Fruit fly (Drosophila melanogaster): ENCODE data around the gene CG4069.
A peak's percentile ranks its signal among the peaks of the same experiment; 100 is the strongest.

Gene CG4069

DNA sequence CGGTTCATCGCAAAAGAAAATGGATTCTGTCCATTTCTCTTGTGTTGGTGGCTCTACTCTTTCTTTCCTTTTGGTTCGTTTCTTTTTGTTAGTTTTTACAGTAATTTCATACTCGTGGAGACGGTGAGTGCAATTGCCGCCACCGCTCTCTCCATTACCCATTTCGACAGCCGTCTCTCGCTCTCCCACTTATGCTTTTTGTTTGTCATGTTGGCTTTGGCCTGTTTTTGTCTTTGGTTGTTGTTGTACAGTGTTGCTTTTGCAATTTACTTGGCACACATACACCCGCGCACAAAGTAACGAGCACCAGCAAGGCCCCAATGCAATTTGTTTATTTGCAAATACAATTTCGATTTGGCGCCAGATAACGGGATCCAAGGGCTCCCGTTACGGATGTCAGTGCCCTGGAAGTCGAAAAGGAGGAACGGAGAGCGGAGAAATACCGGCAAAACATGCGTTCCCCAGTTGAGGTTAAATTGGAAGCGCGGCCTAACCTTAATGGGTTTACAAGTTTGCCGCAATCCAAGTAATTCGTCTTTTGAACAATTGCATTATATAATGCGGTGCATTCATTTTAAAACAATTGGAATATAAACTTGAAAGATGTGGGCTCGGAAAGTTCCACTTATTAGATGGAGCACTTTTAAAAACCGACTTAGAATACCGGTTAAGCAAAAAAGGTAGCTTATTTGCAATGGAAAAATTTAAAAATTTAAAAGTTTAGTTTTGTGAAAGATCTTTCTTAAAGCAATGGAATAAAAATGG, 21.2 kb downstream of the CG4069 start:
- TF ChIP-seq Oli (tag; optimal IDR thresholded peaks at IDR 0.05): no peak
- peak; percentile 69 to 73 for TF ChIP-seq Trl (optimal IDR thresholded peaks at IDR 0.05)
- TF ChIP-seq Trl (GFP tag; optimal IDR thresholded peaks at IDR 0.05): no peak
- TF ChIP-seq lab (GFP tag; optimal IDR thresholded peaks at IDR 0.05): no peak
- TF ChIP-seq pros (GFP tag; optimal IDR thresholded peaks at IDR 0.05): no peak
- TF ChIP-seq nom (GFP tag; optimal IDR thresholded peaks at IDR 0.05): peak; percentile 95
- TF ChIP-seq Ptx1 (GFP tag; IDR thresholded peaks at IDR 0.05): no peak
- peak; percentile 43 for TF ChIP-seq ATbp (GFP tag; optimal IDR thresholded peaks at IDR 0.05)
- no peak for TF ChIP-seq CG12071 (GFP tag; optimal IDR thresholded peaks at IDR 0.05)
- peak in 1 of 2 experiments; percentile 89 for TF ChIP-seq bsh (GFP tag; optimal IDR thresholded peaks at IDR 0.05)
- no peak for TF ChIP-seq Stat92E (GFP tag; optimal IDR thresholded peaks at IDR 0.05)
- TF ChIP-seq her (GFP tag; optimal IDR thresholded peaks at IDR 0.05): no peak
- TF ChIP-seq H2.0 (GFP tag; IDR thresholded peaks at IDR 0.05): no peak
- no peak for TF ChIP-seq CG8359 (GFP tag; optimal IDR thresholded peaks at IDR 0.05; ENCODE audit: borderline replicate concordance)
- peak; percentile 84 for TF ChIP-seq bigmax (GFP tag; optimal IDR thresholded peaks at IDR 0.05)
- TF ChIP-seq CG10979 (tag; optimal IDR thresholded peaks at IDR 0.05): no peak
- no peak for TF ChIP-seq CG9817 (tag; optimal IDR thresholded peaks at IDR 0.05)
- TF ChIP-seq chinmo (GFP tag; IDR thresholded peaks at IDR 0.05; ENCODE audit: partially characterized antibody): 0 out of 4 replicates have a peak, but pooled peaks have one; percentile 35
- peak; percentile 15; the same call in 1 of the 2 replicates for TF ChIP-seq hbn (GFP tag; IDR thresholded peaks at IDR 0.05; ENCODE audit: partially characterized antibody)
- TF ChIP-seq CG30431 (GFP tag; optimal IDR thresholded peaks at IDR 0.05): no peak
- TF ChIP-seq CG1832 (GFP tag; optimal IDR thresholded peaks at IDR 0.05): no peak
- no peak for TF ChIP-seq cas (GFP tag; IDR thresholded peaks at IDR 0.05)
- TF ChIP-seq CrebB (tag; optimal IDR thresholded peaks at IDR 0.05): no peak
- no peak for TF ChIP-seq Bteb2 (GFP tag; optimal IDR thresholded peaks at IDR 0.05)
- TF ChIP-seq CG2199 (GFP tag; IDR thresholded peaks at IDR 0.05): 0 out of 3 replicates have a peak, but pooled peaks have one; percentile 7
- TF ChIP-seq CG34224 (GFP tag; IDR thresholded peaks at IDR 0.05; ENCODE audit: partially characterized antibody): 0 out of 3 replicates have a peak, but pooled peaks have one; percentile 14
- no peak for TF ChIP-seq CG18011 (GFP tag; optimal IDR thresholded peaks at IDR 0.05)
- peak in 1 of 2 experiments; percentile 85 for TF ChIP-seq Pdp1 (GFP tag; optimal IDR thresholded peaks at IDR 0.05)
- no peak for TF ChIP-seq phol (tag; optimal IDR thresholded peaks at IDR 0.05)
- TF ChIP-seq CG13296 (GFP tag; optimal IDR thresholded peaks at IDR 0.05): no peak
- TF ChIP-seq CG18476 (GFP tag; optimal IDR thresholded peaks at IDR 0.05): no peak
- no peak for TF ChIP-seq B-H1 (GFP tag; IDR thresholded peaks at IDR 0.05)
- TF ChIP-seq mld (GFP tag; IDR thresholded peaks at IDR 0.05; ENCODE audit: partially characterized antibody): no peak
- TF ChIP-seq pho (GFP tag; optimal IDR thresholded peaks at IDR 0.05): no peak
- TF ChIP-seq peb (GFP tag; IDR thresholded peaks at IDR 0.05): no peak
- TF ChIP-seq Drgx (GFP tag; IDR thresholded peaks at IDR 0.05): peak; percentile 72
- TF ChIP-seq CG4360 (GFP tag; IDR thresholded peaks at IDR 0.05): peak; percentile 68
- peak; percentile 24 for TF ChIP-seq CG12769 (tag; optimal IDR thresholded peaks at IDR 0.05)
- no peak for TF ChIP-seq sr (GFP tag; IDR thresholded peaks at IDR 0.05)
- TF ChIP-seq lov (optimal IDR thresholded peaks at IDR 0.05): no peak
- TF ChIP-seq lov (GFP tag; IDR thresholded peaks at IDR 0.05): no peak
- TF ChIP-seq CG6689 (GFP tag; IDR thresholded peaks at IDR 0.05): no peak
- TF ChIP-seq hth (optimal IDR thresholded peaks at IDR 0.05): no peak
- no peak for TF ChIP-seq NK7.1 (GFP tag; optimal IDR thresholded peaks at IDR 0.05)
- TF ChIP-seq CG14441 (GFP tag; IDR thresholded peaks at IDR 0.05): no peak
- TF ChIP-seq cg (GFP tag; optimal IDR thresholded peaks at IDR 0.05): peak; percentile 14
- no peak for TF ChIP-seq eyg (GFP tag; optimal IDR thresholded peaks at IDR 0.05)
